Worm (Caenorhabditis elegans) whole organism, L4 larva: ENCODE measurements around the gene rog-1.

Experiments used
- T26A8.4 ChIP-seq: fragments of 200-800 bp; sonication (Bioruptor generic); IDR thresholded peaks from 2 replicates; pipeline ENCODE4 v1.3.6; 2022; ENCODE audit warnings: missing genetic modification characterization, missing compliant biosample characterization
- aha-1 ChIP-seq: fragments of 150-350 bp; peaks from one replicate; lab custom pipeline; 2014; ENCODE audit warnings: missing biosample characterization, missing genetic modification characterization
- ces-1 ChIP-seq: fragments of 150-350 bp; sonication (generic microtip); optimal IDR thresholded peaks from 4 replicates; lab custom pipeline; 2014; ENCODE audit warnings: missing biosample characterization, missing genetic modification reagents, missing genetic modification characterization
- daf-16 ChIP-seq, 3 experiments: sonication (generic microtip); optimal IDR thresholded peaks; 2 replicates each; lab custom pipeline; 2016 to 2017; ENCODE audit warnings: missing genetic modification characterization in 3 of 3, missing genetic modification reagents in 3 of 3, mild to moderate bottlenecking in 2 of 3, missing compliant biosample characterization in 2 of 3, missing biosample characterization in 1 of 3, moderate library complexity in 1 of 3
- lin-13 ChIP-seq: fragments of 150-350 bp; optimal IDR thresholded peaks from 2 replicates; lab custom pipeline; 2014; ENCODE audit warnings: missing biosample characterization, missing genetic modification reagents, missing genetic modification characterization
- mep-1 ChIP-seq: fragments of 150-350 bp; sonication (generic microtip); optimal IDR thresholded peaks from 3 replicates; lab custom pipeline; 2014; ENCODE audit warnings: missing biosample characterization, missing genetic modification characterization
- nhr-111 ChIP-seq: fragments of 200-800 bp; sonication (Bioruptor generic); optimal IDR thresholded peaks from 2 replicates; lab custom pipeline; 2018; ENCODE audit warnings: mild to moderate bottlenecking, missing genetic modification characterization, missing compliant biosample characterization
- pqm-1 ChIP-seq: sonication (generic microtip); optimal IDR thresholded peaks from 2 replicates; lab custom pipeline; 2017; ENCODE audit warnings: missing biosample characterization, missing genetic modification characterization
- snpc-4 ChIP-seq: fragments of 150-350 bp; optimal IDR thresholded peaks from 2 replicates; lab custom pipeline; 2014; ENCODE audit warnings: missing biosample characterization, missing genetic modification characterization
- unc-62 ChIP-seq, 3 experiments: fragments of 150-350 bp in 1 of 3; sonication (generic microtip); optimal IDR thresholded peaks in 2 of 3; peaks in 1 of 3; 1 replicate in 1 of 3; 2 replicates in 2 of 3; lab custom pipeline; 2014 to 2017; ENCODE audit warnings: missing biosample characterization in 3 of 3, missing genetic modification characterization in 3 of 3, missing genetic modification reagents in 3 of 3, missing genotype in 1 of 3
- zfp-3 ChIP-seq: fragments of 200-800 bp; sonication (Bioruptor generic); conservative IDR thresholded peaks from 2 replicates; pipeline ENCODE4 v1.3.6; 2022; ENCODE audit warnings: missing genetic modification reagents, missing genetic modification characterization, missing compliant biosample characterization
- zip-2 ChIP-seq: fragments of 150-350 bp; optimal IDR thresholded peaks from 2 replicates; lab custom pipeline; 2014; ENCODE audit warnings: missing biosample characterization, missing genetic modification characterization

- TF ChIP-seq aha-1 (tag; lab: Kevin White, UChicago) (no peak), zip-2 (tag; lab: Kevin White, UChicago) (no peak), ces-1 (GFP tag; lab: Kevin White, UChicago) (no peak), lin-13 (GFP tag; lab: Kevin White, UChicago) (no peak), daf-16 (GFP tag; optimal IDR thresholded peaks at IDR 0.05; lab: Kevin White, UChicago) (no peak), daf-16 (tag; optimal IDR thresholded peaks at IDR 0.05; lab: Kevin White, UChicago) (no peak), snpc-4 (tag; lab: Kevin White, UChicago) (no peak), pqm-1 (tag; lab: Kevin White, UChicago) (no peak), mep-1 (tag; lab: Kevin White, UChicago) (no peak), T26A8.4 (GFP tag; lab: Robert Waterston, UW) (no peak), nhr-111 (GFP tag; lab: Kevin White, UChicago) (no peak), unc-62 (GFP tag; optimal IDR thresholded peaks at IDR 0.05 in 1 of 2; lab: Kevin White, UChicago) (no peak), unc-62 (tag; optimal IDR thresholded peaks at IDR 0.05; lab: Kevin White, UChicago) (no peak), zfp-3 (GFP tag; lab: Robert Waterston, UW) (no peak)
These were observed 3.5 kb upstream of the rog-1 start, which contains the start of gene F54D12.10 for ce11 chrII:1378259-1378658.
